Worm (Caenorhabditis elegans) whole organism, young adult: ENCODE measurements around the gene add-1.

ENCODE experiments used
- F33H1.4 ChIP-seq: fragments of 200-800 bp; sonication (Bioruptor generic); IDR thresholded peaks from 2 replicates; pipeline ENCODE4 v1.3.6; 2022; ENCODE audit warnings: missing genetic modification reagents, missing genetic modification characterization, missing compliant biosample characterization
- F49E8.2 ChIP-seq: sonication (generic microtip); optimal IDR thresholded peaks from 3 replicates; lab custom pipeline; 2017; ENCODE audit warnings: missing genetic modification characterization, mild to moderate bottlenecking, missing compliant biosample characterization, antibody characterized with exemption, moderate library complexity; ENCODE audit not compliant: insufficient read depth
- K11D2.4 ChIP-seq: fragments of 200-800 bp; sonication (Bioruptor generic); IDR thresholded peaks from 2 replicates; pipeline ENCODE4 v1.3.6; 2022; ENCODE audit warnings: missing genetic modification reagents, missing genetic modification characterization, missing compliant biosample characterization
- akir-1 ChIP-seq: fragments of 200-800 bp; sonication (Bioruptor generic); optimal IDR thresholded peaks from 2 replicates; lab custom pipeline; 2018; ENCODE audit warnings: mild to moderate bottlenecking, missing genetic modification characterization, moderate library complexity, missing compliant biosample characterization
- ceh-40 ChIP-seq: fragments of 200-800 bp; sonication (Bioruptor generic); IDR thresholded peaks from 2 replicates; pipeline ENCODE4 v1.3.6; 2022; ENCODE audit warnings: missing genetic modification characterization, missing compliant biosample characterization
- him-1 ChIP-seq: sonication (generic microtip); optimal IDR thresholded peaks from 2 replicates; lab custom pipeline; 2016; ENCODE audit warnings: missing genotype, missing genetic modification reagents, missing genetic modification characterization, missing compliant biosample characterization
- madf-10 ChIP-seq: sonication (generic microtip); optimal IDR thresholded peaks from 2 replicates; lab custom pipeline; 2016; ENCODE audit warnings: mild to moderate bottlenecking, missing genetic modification characterization, missing compliant biosample characterization
- mes-4 ChIP-seq: sonication (generic microtip); optimal IDR thresholded peaks from 2 replicates; lab custom pipeline; 2016; ENCODE audit warnings: missing genotype, missing genetic modification characterization, missing compliant biosample characterization
- pbrm-1 ChIP-seq: fragments of 200-800 bp; sonication (Bioruptor generic); IDR thresholded peaks from 2 replicates; pipeline ENCODE4 v1.3.6; 2022; ENCODE audit warnings: missing genetic modification reagents, missing genetic modification characterization, missing compliant biosample characterization
- pha-4 ChIP-seq: fragments of 150-350 bp; sonication (generic microtip); optimal IDR thresholded peaks from 2 replicates; lab custom pipeline; 2014; ENCODE audit warnings: missing biosample characterization, missing genetic modification reagents, missing genetic modification characterization
- sea-2 ChIP-seq: fragments of 200-800 bp; sonication (Bioruptor generic); IDR thresholded peaks from 2 replicates; pipeline ENCODE4 v1.3.6; 2022; ENCODE audit warnings: missing genetic modification characterization, missing compliant biosample characterization
- snpc-4 ChIP-seq, 5 experiments: fragments of 150-350 bp in 1 of 5; sonication (generic microtip) in 4 of 5; optimal IDR thresholded peaks; 2 replicates each; lab custom pipeline; 2014 to 2018; ENCODE audit warnings: missing genetic modification characterization in 5 of 5, missing biosample characterization in 3 of 5, antibody characterized with exemption in 2 of 5, mild to moderate bottlenecking in 2 of 5, missing compliant biosample characterization in 2 of 5, missing genotype in 2 of 5, moderate library complexity in 2 of 5, missing genetic modification reagents in 1 of 5
- somi-1 ChIP-seq: fragments of 200-800 bp; sonication (Bioruptor generic); optimal IDR thresholded peaks from 2 replicates; lab custom pipeline; 2018; ENCODE audit warnings: mild to moderate bottlenecking, missing genetic modification characterization, missing compliant biosample characterization
- unc-62 ChIP-seq: fragments of 150-350 bp; optimal IDR thresholded peaks from 2 replicates; lab custom pipeline; 2014; ENCODE audit warnings: missing biosample characterization, missing genetic modification reagents, missing genetic modification characterization

- TF ChIP-seq F33H1.4 (GFP tag; lab: Robert Waterston, UW): no peak
- no peak for TF ChIP-seq snpc-4 (GFP tag; optimal IDR thresholded peaks at IDR 0.05; lab: Kevin White, UChicago)
- TF ChIP-seq snpc-4 (tag; optimal IDR thresholded peaks at IDR 0.05; lab: Kevin White, UChicago): no peak
- TF ChIP-seq pha-4 (tag; lab: Kevin White, UChicago): no peak
- no peak for TF ChIP-seq F49E8.2 (tag; lab: Kevin White, UChicago)
- TF ChIP-seq sea-2 (GFP tag; lab: Robert Waterston, UW): no peak
- TF ChIP-seq unc-62 (GFP tag; lab: Kevin White, UChicago): no peak
- TF ChIP-seq pbrm-1 (GFP tag; lab: Robert Waterston, UW): no peak
- no peak for TF ChIP-seq akir-1 (GFP tag; lab: Kevin White, UChicago)
- no peak for TF ChIP-seq madf-10 (tag; lab: Kevin White, UChicago)
- no peak for TF ChIP-seq somi-1
- TF ChIP-seq ceh-40 (GFP tag; lab: Robert Waterston, UW): no peak
- TF ChIP-seq mes-4 (tag; lab: Kevin White, UChicago): no peak
- TF ChIP-seq him-1: no peak
- TF ChIP-seq K11D2.4 (GFP tag; lab: Robert Waterston, UW): no peak
These were observed 21.5 kb upstream of the add-1 start for ce11 chrX:4881310-4881709.
